Fruit fly (Drosophila melanogaster) whole organism, pupa: ENCODE measurements around the gene Zaf1.

Experiments
- CG10348 ChIP-seq: fragments of 200-800 bp; sonication (Bioruptor generic); IDR thresholded peaks from 2 replicates; pipeline ENCODE4 v1.3.6; 2022; ENCODE audit warnings: missing biosample characterization, missing genetic modification characterization
- CG12605 ChIP-seq: fragments of 200-800 bp; sonication (Bioruptor generic); IDR thresholded peaks from 2 replicates; pipeline ENCODE4 v1.3.6; 2022; ENCODE audit warnings: missing biosample characterization, missing genetic modification characterization
- CG13204 ChIP-seq: fragments of 200-800 bp; sonication (Bioruptor generic); optimal IDR thresholded peaks from 2 replicates; lab custom pipeline; 2018; ENCODE audit warnings: missing biosample characterization, mild to moderate bottlenecking, missing genetic modification characterization, moderate library complexity
- CG14655 ChIP-seq: fragments of 200-800 bp; sonication (Bioruptor generic); optimal IDR thresholded peaks from 3 replicates; lab custom pipeline; 2017; ENCODE audit warnings: mild to moderate bottlenecking, missing biosample characterization, missing genetic modification reagents, missing genetic modification characterization
- CG15710 ChIP-seq: fragments of 200-800 bp; sonication (Bioruptor generic); optimal IDR thresholded peaks from 2 replicates; lab custom pipeline; 2018; ENCODE audit warnings: missing biosample characterization, mild to moderate bottlenecking, missing genetic modification characterization, moderate library complexity
- CG17806 ChIP-seq: fragments of 200-800 bp; sonication (Bioruptor generic); optimal IDR thresholded peaks from 2 replicates; lab custom pipeline; 2018; ENCODE audit warnings: missing biosample characterization, mild to moderate bottlenecking, missing genetic modification characterization, moderate library complexity
- CG32121 ChIP-seq: fragments of 200-800 bp; sonication (Bioruptor generic); IDR thresholded peaks from 2 replicates; pipeline ENCODE4 v1.3.6; 2022; ENCODE audit warnings: missing biosample characterization, missing genetic modification characterization
- CG34367 ChIP-seq: fragments of 200-800 bp; sonication (Bioruptor generic); optimal IDR thresholded peaks from 2 replicates; lab custom pipeline; 2018; ENCODE audit warnings: missing biosample characterization, mild to moderate bottlenecking, missing genetic modification characterization
- CG4496 ChIP-seq: fragments of 200-800 bp; sonication (Bioruptor generic); IDR thresholded peaks from 3 replicates; pipeline ENCODE4 v1.3.6; 2022; ENCODE audit warnings: missing biosample characterization, missing genetic modification characterization
- CG8159 ChIP-seq: fragments of 200-800 bp; sonication (Bioruptor generic); optimal IDR thresholded peaks from 3 replicates; lab custom pipeline; 2018; ENCODE audit warnings: missing biosample characterization, mild to moderate bottlenecking, missing genetic modification characterization, moderate library complexity
- CG8301 ChIP-seq: fragments of 200-800 bp; sonication (Bioruptor generic); optimal IDR thresholded peaks from 2 replicates; lab custom pipeline; 2018; ENCODE audit warnings: missing biosample characterization, mild to moderate bottlenecking, missing genetic modification characterization
- CG9948 ChIP-seq: fragments of 200-800 bp; sonication (Bioruptor generic); optimal IDR thresholded peaks from 2 replicates; lab custom pipeline; 2018; ENCODE audit warnings: missing biosample characterization, mild to moderate bottlenecking, missing genetic modification characterization, moderate library complexity
- D1 ChIP-seq: fragments of 200-800 bp; sonication (Bioruptor generic); optimal IDR thresholded peaks from 2 replicates; lab custom pipeline; 2018; ENCODE audit warnings: missing biosample characterization, mild to moderate bottlenecking, missing genetic modification characterization, moderate library complexity
- EcR ChIP-seq: fragments of 200-800 bp; sonication (Bioruptor generic); optimal IDR thresholded peaks from 3 replicates; lab custom pipeline; 2019; ENCODE audit warnings: missing biosample characterization, missing genetic modification characterization, mild to moderate bottlenecking, moderate library complexity, missing genetic modification reagents
- Ets98B ChIP-seq: fragments of 200-800 bp; sonication (Bioruptor generic); IDR thresholded peaks from 2 replicates; pipeline ENCODE4 v1.3.6; 2022; ENCODE audit warnings: missing biosample characterization, missing genetic modification characterization
- Pif1A ChIP-seq: fragments of 200-800 bp; sonication (Bioruptor generic); optimal IDR thresholded peaks from 3 replicates; lab custom pipeline; 2016; ENCODE audit warnings: missing biosample characterization, missing genetic modification characterization
- Pif1B ChIP-seq: fragments of 200-800 bp; sonication (Bioruptor generic); optimal IDR thresholded peaks from 3 replicates; lab custom pipeline; 2016; ENCODE audit warnings: missing biosample characterization, missing genetic modification characterization
- Snoo ChIP-seq: fragments of 200-800 bp; sonication (Bioruptor generic); optimal IDR thresholded peaks from 3 replicates; lab custom pipeline; 2017; ENCODE audit warnings: missing biosample characterization, mild to moderate bottlenecking, missing genetic modification characterization, inconsistent platforms
- fd96Ca ChIP-seq: fragments of 200-800 bp; sonication (Bioruptor generic); IDR thresholded peaks from 3 replicates; pipeline ENCODE4 v1.3.6; 2022; ENCODE audit warnings: missing biosample characterization, missing genetic modification characterization
- gl ChIP-seq: fragments of 200-800 bp; sonication (Bioruptor generic); optimal IDR thresholded peaks from 2 replicates; lab custom pipeline; 2018; ENCODE audit warnings: missing biosample characterization, mild to moderate bottlenecking, missing genetic modification characterization
- rn ChIP-seq: fragments of 200-800 bp; sonication (Bioruptor generic); IDR thresholded peaks from 2 replicates; pipeline ENCODE4 v1.3.6; 2022; ENCODE audit warnings: missing biosample characterization, missing genetic modification characterization

The Zaf1 gene

DNA sequence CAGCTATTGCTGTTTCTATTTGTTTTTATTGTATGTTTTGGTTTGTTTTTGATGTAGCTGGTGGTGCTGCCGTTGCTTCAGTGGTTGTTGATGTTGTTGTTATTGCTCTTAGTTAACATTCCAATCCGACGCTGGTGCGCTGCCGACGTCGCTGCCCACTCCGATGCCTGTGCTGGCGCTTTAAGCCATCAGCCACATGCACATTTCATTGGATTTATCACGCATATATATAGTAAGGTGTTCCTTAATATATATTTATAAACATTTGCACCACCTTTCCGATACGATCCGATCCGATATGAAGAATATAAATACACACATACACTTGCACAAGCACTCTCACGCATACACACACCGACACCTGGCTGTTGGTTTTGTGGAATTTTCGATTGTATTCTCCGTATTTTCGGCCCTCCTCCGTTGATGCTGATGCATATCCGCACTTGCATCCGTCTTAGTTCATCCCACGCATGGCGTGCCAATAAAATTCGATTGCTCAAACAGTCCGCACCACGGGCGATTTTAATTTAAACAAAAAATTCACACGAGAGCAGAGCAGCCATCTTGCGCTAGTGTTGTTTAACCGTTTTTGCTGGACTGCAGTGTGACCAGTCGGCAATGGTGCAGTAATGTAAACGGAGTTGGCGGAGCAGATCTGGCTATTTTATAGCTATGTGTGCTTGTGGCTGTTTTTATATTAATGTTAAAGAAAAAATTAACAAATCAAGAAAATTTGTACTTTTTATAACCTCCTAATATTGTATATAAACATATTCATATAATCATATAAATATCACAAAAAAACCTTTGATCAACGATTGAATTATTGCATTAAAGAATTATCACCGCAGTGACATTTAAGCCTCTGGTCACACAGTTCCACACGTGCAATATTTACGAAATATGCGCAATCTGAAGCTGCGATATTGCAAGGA, 24.9 kb upstream of the Zaf1 start, which contains the start of the genes Csk and Elp1:
Gene Csk (minus strand): TSS at position 602 of the 935 bp plus-strand sequence.
Gene Elp1 (plus strand): TSS at position 867 of the 935 bp plus-strand sequence.
- TF ChIP-seq Pif1A (GFP tag; lab: Kevin White, UChicago) (peak; percentile 23), D1 (tag; lab: Kevin White, UChicago) (no peak), CG9948 (tag; lab: Kevin White, UChicago) (peak; percentile 24), CG4496 (0 out of 3 replicates have a peak, but pooled peaks have one; percentile 39), CG8159 (tag; lab: Kevin White, UChicago) (peak; percentile 53), Ets98B (no peak), Pif1B (GFP tag; lab: Kevin White, UChicago) (peak; percentile 6), gl (tag; lab: Kevin White, UChicago) (no peak), CG17806 (tag; lab: Kevin White, UChicago) (peak; percentile 20), CG10348 (no peak), fd96Ca (0 out of 3 replicates have a peak, but pooled peaks have one; percentile 18), rn (no peak), CG15710 (peak; percentile 45), CG34367 (tag; lab: Kevin White, UChicago) (peak; percentile 26), CG14655 (GFP tag; lab: Kevin White, UChicago) (peak; percentile 15), CG8301 (peak; percentile 8)

DNA sequence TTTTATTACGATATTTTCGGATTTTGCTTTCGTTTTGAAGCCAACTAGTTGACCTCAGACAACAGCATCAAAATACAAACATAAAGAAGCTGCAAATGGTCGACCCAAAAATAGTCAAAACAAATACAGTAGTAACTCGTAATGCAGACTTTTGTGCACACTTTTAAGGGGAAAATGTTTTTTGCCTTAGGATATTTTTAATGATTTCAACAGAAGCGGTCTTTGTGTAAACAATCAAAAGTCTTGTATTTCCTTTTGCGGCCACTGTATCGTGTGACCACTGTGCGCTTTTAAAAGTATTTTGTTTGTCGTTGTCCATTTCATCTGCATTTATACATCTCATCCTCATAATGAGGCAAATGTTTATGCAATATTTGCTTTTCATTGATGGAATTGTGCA, 24.0 kb upstream of the Zaf1 start:
- TF ChIP-seq rn = peak; percentile 80
- peak; percentile 76 for TF ChIP-seq CG12605 (GFP tag; lab: Robert Waterston, UW)
- peak; percentile 82 for TF ChIP-seq Pif1A (GFP tag; lab: Kevin White, UChicago)
- TF ChIP-seq CG4496 = peak; percentile 94
- TF ChIP-seq CG17806 (tag; lab: Kevin White, UChicago) = peak; percentile 72
- no peak for TF ChIP-seq gl (tag; lab: Kevin White, UChicago)
- peak; percentile 77 for TF ChIP-seq CG14655 (GFP tag; lab: Kevin White, UChicago)
- TF ChIP-seq Ets98B = peak; percentile 90
- TF ChIP-seq CG13204 (GFP tag; lab: Kevin White, UChicago) = peak; percentile 35
- TF ChIP-seq CG15710 = peak; percentile 81
- TF ChIP-seq fd96Ca = peak; percentile 92
- peak; percentile 68 for TF ChIP-seq CG9948 (tag; lab: Kevin White, UChicago)
- peak; percentile 79 for TF ChIP-seq Snoo (tag; lab: Kevin White, UChicago)
- no peak for TF ChIP-seq D1 (tag; lab: Kevin White, UChicago)
- peak; percentile 76 for TF ChIP-seq CG8159 (tag; lab: Kevin White, UChicago)
- TF ChIP-seq CG10348 = peak; percentile 87
- TF ChIP-seq CG8301 = peak; percentile 70
- TF ChIP-seq Pif1B (GFP tag; lab: Kevin White, UChicago) = peak; percentile 67
- peak; percentile 64 for TF ChIP-seq CG34367 (tag; lab: Kevin White, UChicago)
- peak; percentile 90 for TF ChIP-seq CG32121 (GFP tag; lab: Robert Waterston, UW)
- TF ChIP-seq EcR (GFP tag; lab: Kevin White, UChicago) = no peak

DNA sequence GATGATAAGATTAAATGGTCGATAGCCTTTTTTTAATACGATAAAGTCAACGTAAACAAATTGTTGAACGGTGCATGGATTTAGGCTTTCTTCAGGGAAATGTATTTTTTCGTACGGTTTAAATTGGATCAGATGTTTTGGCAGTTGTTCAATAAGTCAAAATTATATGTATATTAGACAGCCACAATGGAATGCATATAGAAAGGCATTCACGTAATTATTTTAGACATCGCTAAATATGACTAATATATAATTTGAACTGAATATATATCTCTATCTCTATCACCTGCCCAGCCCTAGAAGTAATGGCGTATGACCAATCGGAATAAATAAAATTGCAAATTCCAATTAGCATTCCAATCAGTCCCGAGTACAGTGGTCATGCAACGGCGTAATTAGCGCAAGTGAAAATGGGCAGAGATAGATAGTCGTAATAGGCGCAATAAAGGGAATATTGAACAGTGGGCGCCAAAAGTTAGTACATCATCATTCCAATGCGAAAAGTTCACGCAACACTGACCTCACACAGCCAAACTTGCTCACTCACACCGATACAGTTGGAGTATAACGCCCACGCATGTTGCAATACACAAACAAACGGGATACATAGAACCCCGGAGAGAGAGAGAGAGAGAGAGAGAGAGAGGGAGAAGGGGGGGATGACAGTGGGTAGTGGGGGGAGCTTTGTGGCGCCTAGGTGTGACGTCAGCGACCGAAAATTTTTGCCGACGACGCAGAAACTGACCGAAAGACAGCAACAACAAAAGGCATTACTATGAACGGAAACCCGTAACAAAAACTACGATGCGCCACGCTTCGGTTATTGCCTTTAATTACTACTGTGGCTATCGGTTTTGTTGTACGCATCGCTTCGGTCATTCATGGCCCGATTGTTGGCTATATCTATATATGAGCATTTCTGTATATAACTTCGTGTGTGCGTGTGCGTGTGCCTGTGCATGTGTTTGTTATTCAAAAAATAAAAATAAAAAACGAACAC, 23.2 kb upstream of the Zaf1 start:
- TF ChIP-seq fd96Ca (0 out of 3 replicates have a peak, but pooled peaks have one; percentile 9), rn (no peak), CG14655 (GFP tag; lab: Kevin White, UChicago) (no peak), CG9948 (tag; lab: Kevin White, UChicago) (no peak), CG8301 (no peak), EcR (GFP tag; lab: Kevin White, UChicago) (peak; percentile 59)
- TF ChIP-seq, all 21 proteins: peak for 2

DNA sequence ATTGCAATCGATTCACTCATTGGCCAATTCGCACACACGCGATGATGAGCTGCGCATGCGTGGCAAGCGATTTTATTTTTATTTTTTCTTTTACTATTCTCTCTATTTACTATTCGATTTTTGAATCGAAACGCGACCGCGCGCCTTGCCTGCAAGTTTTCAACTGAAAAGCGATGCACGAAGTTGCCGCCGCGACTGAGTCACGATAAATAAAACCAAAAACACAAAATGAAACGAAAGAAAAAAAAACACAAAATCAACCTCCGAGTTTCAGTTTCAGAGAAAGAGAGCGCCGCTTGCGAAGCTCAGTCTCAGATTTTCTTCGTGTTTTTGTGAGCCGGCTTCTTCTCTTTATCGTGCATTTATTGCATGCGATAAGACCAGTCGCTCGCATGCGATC, 21.4 kb upstream of the Zaf1 start:
- TF ChIP-seq Pif1B (GFP tag; lab: Kevin White, UChicago) = peak; percentile 67
- peak; percentile 82 for TF ChIP-seq CG4496
- TF ChIP-seq rn = 0 out of 2 replicates have a peak, but pooled peaks have one; percentile 25
- TF ChIP-seq CG14655 (GFP tag; lab: Kevin White, UChicago) = no peak
- TF ChIP-seq Ets98B = peak; percentile 80; the same call in 1 of the 2 replicates
- TF ChIP-seq CG34367 (tag; lab: Kevin White, UChicago) = peak; percentile 66
- no peak for TF ChIP-seq CG10348
- no peak for TF ChIP-seq D1 (tag; lab: Kevin White, UChicago)
- peak; percentile 38 for TF ChIP-seq Snoo (tag; lab: Kevin White, UChicago)
- peak; percentile 49 for TF ChIP-seq EcR (GFP tag; lab: Kevin White, UChicago)
- peak; percentile 70 for TF ChIP-seq CG8159 (tag; lab: Kevin White, UChicago)
- TF ChIP-seq fd96Ca = peak; percentile 78
- TF ChIP-seq CG12605 (GFP tag; lab: Robert Waterston, UW) = peak; percentile 90
- TF ChIP-seq CG15710 = peak; percentile 70
- TF ChIP-seq CG17806 (tag; lab: Kevin White, UChicago) = peak; percentile 78
- peak; percentile 74 for TF ChIP-seq Pif1A (GFP tag; lab: Kevin White, UChicago)
- peak; percentile 90 for TF ChIP-seq CG13204 (GFP tag; lab: Kevin White, UChicago)
- TF ChIP-seq CG9948 (tag; lab: Kevin White, UChicago) = peak; percentile 32
- peak; percentile 96 for TF ChIP-seq gl (tag; lab: Kevin White, UChicago)
- TF ChIP-seq CG32121 (GFP tag; lab: Robert Waterston, UW) = peak; percentile 62
- TF ChIP-seq CG8301 = peak; percentile 23
- TF ChIP-seq, all 21 proteins: peak for 18
